Fruit fly (Drosophila melanogaster): ENCODE results near the gene CG33673.

Gene CG33673

DNA sequence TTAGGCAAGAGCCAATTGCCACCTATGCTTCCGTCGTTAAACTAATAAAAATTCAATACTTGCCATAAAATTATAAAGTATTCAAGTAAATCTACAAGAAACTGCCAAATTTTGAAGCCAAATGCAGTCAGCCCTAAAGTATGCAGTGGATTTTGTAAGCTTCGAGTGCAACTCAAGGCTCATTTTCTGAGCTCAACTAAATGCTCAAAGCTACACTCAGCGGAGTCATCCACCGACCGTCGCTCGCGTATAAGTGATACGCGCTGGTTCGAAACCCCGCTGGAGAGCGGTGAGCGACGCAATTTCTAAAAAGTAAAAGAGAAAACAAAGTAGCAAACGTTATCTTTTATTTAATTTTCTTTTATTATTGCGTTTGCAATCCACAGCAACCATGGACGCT, 36.8 kb downstream of the CG33673 start (continued):
- TF ChIP-seq tio (GFP tag; optimal IDR thresholded peaks at IDR 0.05): no peak

DNA sequence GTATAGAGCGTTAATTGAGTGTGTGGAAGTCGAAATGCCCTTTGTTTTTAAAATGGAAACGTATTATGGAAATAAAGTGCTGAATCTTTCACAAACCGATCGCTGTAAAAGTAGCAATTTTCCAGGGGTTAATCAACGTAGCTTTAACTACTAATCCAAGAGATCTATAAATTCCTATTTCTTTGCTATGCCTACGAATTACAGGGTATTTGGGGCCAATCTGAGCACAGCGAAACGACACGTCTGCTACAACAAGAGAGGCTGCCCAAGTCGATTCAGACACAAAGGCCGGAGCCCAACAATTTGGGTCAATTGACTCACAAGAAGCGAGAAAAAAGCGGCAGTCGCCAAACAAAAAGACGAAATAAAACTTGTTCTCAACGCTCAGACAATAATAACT, 39.4 kb downstream of the CG33673 start:
- TF ChIP-seq CG12769 (tag; optimal IDR thresholded peaks at IDR 0.05) (no peak), CG15514 (GFP tag; optimal IDR thresholded peaks at IDR 0.05) (no peak), CG32772 (GFP tag; IDR thresholded peaks at IDR 0.05) (no peak), CG12219 (GFP tag; optimal IDR thresholded peaks at IDR 0.05) (no peak), Tbp (GFP tag; optimal IDR thresholded peaks at IDR 0.05) (no peak), Mes4 (GFP tag; optimal IDR thresholded peaks at IDR 0.05) (no peak), CG9932 (GFP tag; IDR thresholded peaks at IDR 0.05) (0 out of 2 replicates have a peak, but pooled peaks have one; percentile 43), gcm2 (GFP tag; optimal IDR thresholded peaks at IDR 0.05) (no peak), pzg (GFP tag; optimal IDR thresholded peaks at IDR 0.05) (no peak), Dek (tag; optimal IDR thresholded peaks at IDR 0.05) (no peak), Aef1 (GFP tag; IDR thresholded peaks at IDR 0.05) (no peak), chif (GFP tag; optimal IDR thresholded peaks at IDR 0.05) (no peak), pan (optimal IDR thresholded peaks at IDR 0.05) (no peak), pan (GFP tag; optimal IDR thresholded peaks at IDR 0.05 in 1 of 2, IDR thresholded peaks at IDR 0.05 in 1 of 2) (peak in 1 of 2 experiments; percentile 9), salm (tag; optimal IDR thresholded peaks at IDR 0.05) (no peak), D19A (tag; optimal IDR thresholded peaks at IDR 0.05) (peak; percentile 7), CG15479 (GFP tag; optimal IDR thresholded peaks at IDR 0.05) (no peak), gem (tag; optimal IDR thresholded peaks at IDR 0.05) (no peak), prd (optimal IDR thresholded peaks at IDR 0.05) (no peak), prd (GFP tag; IDR thresholded peaks at IDR 0.05) (peak; percentile 29; the same call in 1 of the 3 replicates), Oli (tag; optimal IDR thresholded peaks at IDR 0.05) (peak; percentile 9), aop (GFP tag; IDR thresholded peaks at IDR 0.05) (no peak), Fer2 (tag; optimal IDR thresholded peaks at IDR 0.05) (no peak), Scr (GFP tag; IDR thresholded peaks at IDR 0.05; ENCODE audit: partially characterized antibody) (no peak), E2f1 (GFP tag; IDR thresholded peaks at IDR 0.05) (peak; percentile 19; the same call in 1 of the 2 replicates), CG2678 (tag; optimal IDR thresholded peaks at IDR 0.05) (peak; percentile 5), Med (GFP tag) (peak; percentile 53), CG13287 (GFP tag; IDR thresholded peaks at IDR 0.05; ENCODE audit: partially characterized antibody) (no peak), slou (GFP tag; optimal IDR thresholded peaks at IDR 0.05) (no peak), CG7928 (GFP tag; optimal IDR thresholded peaks at IDR 0.05) (no peak), ERR (GFP tag; optimal IDR thresholded peaks at IDR 0.05) (no peak), knrl (GFP tag; IDR thresholded peaks at IDR 0.05; ENCODE audit: partially characterized antibody) (no peak), nmo (GFP tag; optimal IDR thresholded peaks at IDR 0.05) (no peak), CG9876 (GFP tag; optimal IDR thresholded peaks at IDR 0.05) (no peak), CG10654 (GFP tag; optimal IDR thresholded peaks at IDR 0.05) (no peak), NFAT (GFP tag; IDR thresholded peaks at IDR 0.05) (peak; percentile 46; the same call in 1 of the 2 replicates), Poxn (GFP tag; IDR thresholded peaks at IDR 0.05) (no peak), z (GFP tag; IDR thresholded peaks at IDR 0.05) (no peak), CHES-1-like (GFP tag; optimal IDR thresholded peaks at IDR 0.05) (no peak), CG12299 (tag; optimal IDR thresholded peaks at IDR 0.05) (no peak), psq (GFP tag; optimal IDR thresholded peaks at IDR 0.05) (no peak), croc (GFP tag; conservative IDR thresholded peaks at IDR 0.05) (no peak), CkIIα-i1 (GFP tag; IDR thresholded peaks at IDR 0.05) (no peak), ATbp (GFP tag; optimal IDR thresholded peaks at IDR 0.05) (no peak), Dad (GFP tag; optimal IDR thresholded peaks at IDR 0.05) (no peak), Ets65A (GFP tag) (peak; percentile 75), Antp (GFP tag; optimal IDR thresholded peaks at IDR 0.05) (no peak), CG11695 (GFP tag; IDR thresholded peaks at IDR 0.05) (0 out of 3 replicates have a peak, but pooled peaks have one; percentile 31), CG17361 (GFP tag; IDR thresholded peaks at IDR 0.05) (no peak)
